Fruit fly (Drosophila melanogaster) whole organism, embryonic: Measurements from ENCODE around the gene Jhbp14.

ENCODE experiments used
- Blimp-1 ChIP-seq: fragments of 200-800 bp; sonication (Bioruptor generic); optimal IDR thresholded peaks from 3 replicates; lab custom pipeline; 2018; ENCODE audit warnings: missing biosample characterization, missing genetic modification characterization, mild to moderate bottlenecking, moderate library complexity, missing genetic modification reagents
- CG10462 ChIP-seq: fragments of 200-800 bp; sonication (Bioruptor generic); optimal IDR thresholded peaks from 2 replicates; lab custom pipeline; 2016; ENCODE audit warnings: missing biosample characterization, missing genetic modification characterization
- CG12155 ChIP-seq: fragments of 200-800 bp; sonication (Bioruptor generic); optimal IDR thresholded peaks from 3 replicates; lab custom pipeline; 2016; ENCODE audit warnings: missing biosample characterization, missing genetic modification characterization
- CG12299 ChIP-seq: fragments of 200-800 bp; sonication (Bioruptor generic); optimal IDR thresholded peaks from 2 replicates; lab custom pipeline; 2018; ENCODE audit warnings: missing biosample characterization, mild to moderate bottlenecking, missing genetic modification characterization
- CG13287 ChIP-seq: fragments of 200-800 bp; sonication (Bioruptor generic); IDR thresholded peaks from 2 replicates; pipeline ENCODE4 v1.3.6; 2022; ENCODE audit warnings: missing biosample characterization, missing genetic modification characterization; ENCODE audit not compliant: partially characterized antibody
- CG13775 ChIP-seq: fragments of 200-800 bp; sonication (Bioruptor generic); optimal IDR thresholded peaks from 3 replicates; lab custom pipeline; 2017; ENCODE audit warnings: missing biosample characterization, mild to moderate bottlenecking, missing genetic modification characterization
- CG15269 ChIP-seq: fragments of 200-800 bp; sonication (Bioruptor generic); optimal IDR thresholded peaks from 2 replicates; lab custom pipeline; 2018; ENCODE audit warnings: missing biosample characterization, mild to moderate bottlenecking, missing genetic modification characterization, moderate library complexity
- CG16815 ChIP-seq: fragments of 200-800 bp; sonication (Bioruptor generic); optimal IDR thresholded peaks from 3 replicates; lab custom pipeline; 2017; ENCODE audit warnings: missing biosample characterization, mild to moderate bottlenecking, missing genetic modification characterization
- CG1832 ChIP-seq: fragments of 200-800 bp; sonication (Bioruptor generic); optimal IDR thresholded peaks from 2 replicates; lab custom pipeline; 2017; ENCODE audit warnings: missing biosample characterization, mild to moderate bottlenecking, missing genetic modification characterization, inconsistent platforms
- CG18619 ChIP-seq: fragments of 200-800 bp; sonication (Bioruptor generic); optimal IDR thresholded peaks from 3 replicates; lab custom pipeline; 2017; ENCODE audit warnings: missing biosample characterization, mild to moderate bottlenecking, missing genetic modification characterization
- CG30403 ChIP-seq: fragments of 200-800 bp; sonication (Bioruptor generic); optimal IDR thresholded peaks from 3 replicates; lab custom pipeline; 2016; ENCODE audit warnings: missing biosample characterization, missing genetic modification characterization
- CG3163 ChIP-seq: fragments of 200-800 bp; sonication (Bioruptor generic); optimal IDR thresholded peaks from 3 replicates; lab custom pipeline; 2016; ENCODE audit warnings: missing biosample characterization, missing genetic modification characterization
- CG32767 ChIP-seq: fragments of 200-800 bp; sonication (Bioruptor generic); IDR thresholded peaks from 2 replicates; pipeline ENCODE4 v1.3.6; 2022; ENCODE audit warnings: missing biosample characterization, missing genetic modification characterization
- CG4328 ChIP-seq: fragments of 200-800 bp; sonication (Bioruptor generic); optimal IDR thresholded peaks from 3 replicates; lab custom pipeline; 2017; ENCODE audit warnings: missing biosample characterization, missing genetic modification reagents, missing genetic modification characterization
- CG4707 ChIP-seq: fragments of 200-800 bp; sonication (Bioruptor generic); optimal IDR thresholded peaks from 2 replicates; lab custom pipeline; 2018; ENCODE audit warnings: missing biosample characterization, mild to moderate bottlenecking, missing genetic modification characterization, moderate library complexity
- CG6791 ChIP-seq: fragments of 200-800 bp; sonication (Bioruptor generic); IDR thresholded peaks from 3 replicates; pipeline ENCODE4 v1.3.6; 2022; ENCODE audit warnings: missing biosample characterization, missing genetic modification characterization; ENCODE audit not compliant: partially characterized antibody
- CG7556 ChIP-seq: fragments of 200-800 bp; sonication (Bioruptor generic); optimal IDR thresholded peaks from 2 replicates; lab custom pipeline; 2017; ENCODE audit warnings: missing biosample characterization, mild to moderate bottlenecking, missing genetic modification characterization
- CG8765 ChIP-seq: fragments of 200-800 bp; sonication (Bioruptor generic); IDR thresholded peaks from 2 replicates; pipeline ENCODE4 v1.3.6; 2022; ENCODE audit warnings: missing biosample characterization, missing genetic modification characterization
- CG9437 ChIP-seq: fragments of 200-800 bp; sonication (Bioruptor generic); optimal IDR thresholded peaks from 2 replicates; lab custom pipeline; 2018; ENCODE audit warnings: missing biosample characterization, mild to moderate bottlenecking, missing genetic modification characterization
- CG9797 ChIP-seq: fragments of 200-800 bp; sonication (Bioruptor generic); optimal IDR thresholded peaks from 3 replicates; lab custom pipeline; 2018; ENCODE audit warnings: missing biosample characterization, mild to moderate bottlenecking, missing genetic modification characterization
- D ChIP-seq, 2 experiments: fragments of 200-800 bp in 1 of 2; fragments of >200 bp in 1 of 2; sonication (Bioruptor generic) in 1 of 2; optimal IDR thresholded peaks; 2 replicates in 1 of 2; 3 replicates in 1 of 2; lab custom pipeline; 2017; ENCODE audit warnings: mild to moderate bottlenecking in 1 of 2, missing biosample characterization in 1 of 2, missing genetic modification characterization in 1 of 2, missing genetic modification reagents in 1 of 2
- Dbx ChIP-seq: fragments of 200-800 bp; sonication (Bioruptor generic); IDR thresholded peaks from 3 replicates; pipeline ENCODE4 v1.3.6; 2022; ENCODE audit warnings: missing biosample characterization, missing genetic modification characterization
- Doc2 ChIP-seq: fragments of 200-800 bp; sonication (Bioruptor generic); IDR thresholded peaks from 2 replicates; pipeline ENCODE4 v1.3.6; 2022; ENCODE audit warnings: missing biosample characterization, missing genetic modification characterization
- Dp ChIP-seq: fragments of 200-800 bp; sonication (Bioruptor generic); optimal IDR thresholded peaks from 2 replicates; lab custom pipeline; 2018; ENCODE audit warnings: missing biosample characterization, mild to moderate bottlenecking, missing genetic modification characterization, moderate library complexity
- Hr51 ChIP-seq, 2 experiments: fragments of 200-800 bp; sonication (Bioruptor generic); optimal IDR thresholded peaks; 2 replicates in 1 of 2; 3 replicates in 1 of 2; lab custom pipeline; 2016 to 2018; ENCODE audit warnings: missing biosample characterization in 2 of 2, missing genetic modification characterization in 2 of 2, mild to moderate bottlenecking in 1 of 2, moderate library complexity in 1 of 2
- Hr78 ChIP-seq, 2 experiments: fragments of 200-800 bp in 1 of 2; fragments of >200 bp in 1 of 2; sonication (Bioruptor generic) in 1 of 2; optimal IDR thresholded peaks; 2 replicates each; lab custom pipeline; 2017 to 2019; ENCODE audit warnings: missing biosample characterization in 2 of 2, missing genetic modification characterization in 2 of 2, mild to moderate bottlenecking in 1 of 2, moderate library complexity in 1 of 2
- Lpt ChIP-seq: fragments of >200 bp; optimal IDR thresholded peaks from 2 replicates; lab custom pipeline; 2018; ENCODE audit warnings: missing biosample characterization, missing genetic modification characterization
- NC2α ChIP-seq: fragments of 200-800 bp; sonication (Bioruptor generic); optimal IDR thresholded peaks from 2 replicates; lab custom pipeline; 2016; ENCODE audit warnings: missing biosample characterization, missing genetic modification characterization
- Vsx1 ChIP-seq: fragments of 200-800 bp; sonication (Bioruptor generic); optimal IDR thresholded peaks from 2 replicates; lab custom pipeline; 2017; ENCODE audit warnings: missing biosample characterization, mild to moderate bottlenecking, missing genetic modification characterization, missing genetic modification reagents
- YL-1 ChIP-seq: fragments of 200-800 bp; sonication (Bioruptor generic); optimal IDR thresholded peaks from 3 replicates; lab custom pipeline; 2017; ENCODE audit warnings: missing biosample characterization, mild to moderate bottlenecking, missing genetic modification characterization
- amos ChIP-seq: fragments of 200-800 bp; sonication (Bioruptor generic); IDR thresholded peaks from 2 replicates; pipeline ENCODE4 v1.3.6; 2022; ENCODE audit warnings: missing biosample characterization, missing genetic modification characterization; ENCODE audit not compliant: partially characterized antibody
- dysf ChIP-seq: fragments of 200-800 bp; sonication (Bioruptor generic); IDR thresholded peaks from 3 replicates; pipeline ENCODE4 v1.3.6; 2022; ENCODE audit warnings: missing biosample characterization, missing genetic modification characterization
- exex ChIP-seq: fragments of 200-800 bp; sonication (Bioruptor generic); optimal IDR thresholded peaks from 4 replicates; lab custom pipeline; 2018; ENCODE audit warnings: missing biosample characterization, mild to moderate bottlenecking, missing genetic modification characterization, moderate library complexity
- gcm2 ChIP-seq: fragments of 200-800 bp; sonication (Bioruptor generic); optimal IDR thresholded peaks from 2 replicates; lab custom pipeline; 2016; ENCODE audit warnings: missing biosample characterization, missing genetic modification characterization
- jing ChIP-seq: fragments of 200-800 bp; sonication (Bioruptor generic); optimal IDR thresholded peaks from 2 replicates; lab custom pipeline; 2018; ENCODE audit warnings: missing biosample characterization, mild to moderate bottlenecking, missing genetic modification characterization
- kni ChIP-seq: fragments of 200-800 bp; sonication (Bioruptor generic); optimal IDR thresholded peaks from 3 replicates; lab custom pipeline; 2017; ENCODE audit warnings: mild to moderate bottlenecking, missing biosample characterization, missing genetic modification reagents, missing genetic modification characterization
- lov ChIP-seq, 2 experiments: fragments of 200-800 bp in 1 of 2; fragments of >200 bp in 1 of 2; sonication (Bioruptor generic) in 1 of 2; IDR thresholded peaks in 1 of 2; optimal IDR thresholded peaks in 1 of 2; 2 replicates in 1 of 2; 3 replicates in 1 of 2; pipeline versions ENCODE4 v1.3.6 to Lab custom; 2017 to 2022; ENCODE audit warnings: missing biosample characterization in 1 of 2, missing genetic modification characterization in 1 of 2
- mld ChIP-seq: fragments of 200-800 bp; sonication (Bioruptor generic); IDR thresholded peaks from 3 replicates; pipeline ENCODE4 v1.3.6; 2022; ENCODE audit warnings: missing biosample characterization, missing genetic modification characterization; ENCODE audit not compliant: partially characterized antibody
- pan ChIP-seq, 4 experiments: fragments of >200 bp in 3 of 4; fragments of 200-800 bp in 1 of 4; sonication (Bioruptor generic) in 1 of 4; optimal IDR thresholded peaks in 3 of 4; IDR thresholded peaks in 1 of 4; 2 replicates each; pipeline versions ENCODE4 v1.3.6 to Lab custom; 2017 to 2022; ENCODE audit warnings: missing biosample characterization in 2 of 4, missing genetic modification characterization in 2 of 4, mixed read lengths in 1 of 4
- tin ChIP-seq: fragments of 200-800 bp; sonication (Bioruptor generic); optimal IDR thresholded peaks from 3 replicates; lab custom pipeline; 2016; ENCODE audit warnings: missing biosample characterization, missing genetic modification characterization
- tll ChIP-seq, 2 experiments: fragments of 200-800 bp in 1 of 2; fragments of >200 bp in 1 of 2; sonication (Bioruptor generic) in 1 of 2; optimal IDR thresholded peaks; 2 replicates each; lab custom pipeline; 2017 to 2019; ENCODE audit warnings: missing biosample characterization in 2 of 2, missing genetic modification characterization in 2 of 2, mild to moderate bottlenecking in 1 of 2, moderate library complexity in 1 of 2
- trem ChIP-seq: fragments of 200-800 bp; optimal IDR thresholded peaks from 3 replicates; lab custom pipeline; 2019; ENCODE audit warnings: missing biosample characterization, mild to moderate bottlenecking, missing genetic modification characterization, moderate library complexity
- tx ChIP-seq: fragments of 200-800 bp; sonication (Bioruptor generic); optimal IDR thresholded peaks from 2 replicates; lab custom pipeline; 2016; ENCODE audit warnings: missing biosample characterization, missing genetic modification characterization
- yki ChIP-seq: fragments of >200 bp; optimal IDR thresholded peaks from 3 replicates; lab custom pipeline; 2018
- zfh2 ChIP-seq: fragments of 200-800 bp; sonication (Bioruptor generic); optimal IDR thresholded peaks from 2 replicates; lab custom pipeline; 2016; ENCODE audit warnings: missing biosample characterization, missing genetic modification characterization

The Jhbp14 gene

DNA sequence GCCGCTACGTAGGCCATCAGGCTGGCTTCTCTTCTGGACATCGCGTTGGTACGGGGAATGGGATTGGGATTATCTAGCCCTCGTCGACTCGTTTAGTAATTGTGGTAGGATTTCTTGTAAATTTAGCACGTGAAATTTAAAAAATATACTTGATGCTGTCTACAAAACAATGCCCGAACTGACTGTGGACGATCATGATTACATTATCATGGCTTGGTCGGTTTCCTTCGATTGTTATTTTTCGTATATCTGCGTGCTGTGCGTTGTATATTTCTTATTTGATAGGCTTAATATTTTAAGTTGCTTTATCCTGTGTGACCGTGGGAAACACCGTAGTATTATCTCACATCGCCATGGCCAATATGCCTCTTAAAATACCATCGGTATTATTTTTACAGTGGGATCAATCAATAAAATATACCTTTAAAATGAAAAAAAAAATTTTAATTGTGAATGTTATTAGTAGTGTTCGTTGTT is 33.3 kb upstream of the Jhbp14 start, which contains the start of gene CG16972 (continued):
- TF ChIP-seq Dbx (GFP tag; lab: Robert Waterston, UW) (no peak), CG9437 (peak; percentile 29), CG8765 (GFP tag; lab: Robert Waterston, UW) (no peak), exex (tag; lab: Kevin White, UChicago) (no peak), amos (0 out of 2 replicates have a peak, but pooled peaks have one; percentile 9), YL-1 (GFP tag; lab: Kevin White, UChicago) (peak; percentile 5), CG30403 (GFP tag; lab: Kevin White, UChicago) (peak; percentile 50), dysf (peak; percentile 40; the same call in 1 of the 3 replicates), mld (0 out of 3 replicates have a peak, but pooled peaks have one; percentile 29), CG4707 (GFP tag; lab: Kevin White, UChicago) (peak; percentile 89), CG12299 (peak; percentile 40)

DNA sequence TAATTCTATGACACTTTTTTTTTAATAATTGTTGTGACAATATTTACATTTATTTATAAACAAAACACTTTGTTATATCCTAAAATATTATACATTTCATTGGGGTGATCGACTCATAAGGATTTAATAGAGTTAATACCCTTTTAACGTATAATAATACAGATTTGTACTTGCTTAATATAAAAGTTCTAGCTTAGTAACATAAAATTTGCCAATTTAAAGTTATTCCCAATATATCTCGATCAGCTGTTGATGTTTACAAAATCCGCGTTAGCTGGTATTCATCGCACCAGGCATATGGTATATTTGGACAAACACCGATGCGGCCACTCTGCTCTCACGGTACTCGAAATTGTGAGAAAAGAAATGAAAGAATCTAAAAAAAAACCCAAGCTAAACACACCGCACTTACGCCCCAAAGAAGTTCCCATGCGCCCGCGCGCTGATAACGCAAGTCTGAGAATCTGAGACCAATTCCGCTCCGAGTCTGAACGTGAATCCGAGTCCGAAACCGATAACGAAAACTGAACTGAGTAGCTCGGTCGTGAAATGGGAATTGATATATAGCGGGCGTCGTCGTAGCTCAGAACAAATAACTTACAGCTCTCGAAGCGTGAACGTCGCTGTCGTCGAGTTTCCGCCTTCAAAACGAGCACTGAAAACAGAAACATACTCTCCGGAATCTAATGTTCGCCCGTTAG is 32.7 kb upstream of the Jhbp14 start, which contains the start of gene Pect:
Pect (plus strand) TSS at position 326 of the 701 bp plus-strand sequence.
- TF ChIP-seq tx (no peak), kni (no peak), Blimp-1 (GFP tag; lab: Kevin White, UChicago) (no peak), CG9797 (peak; percentile 80), CG4328 (no peak), Dp (GFP tag; lab: Kevin White, UChicago) (peak; percentile 10), jing (GFP tag; lab: Kevin White, UChicago) (no peak), CG10462 (GFP tag; lab: Kevin White, UChicago) (no peak), yki (lab: Kevin White, UChicago) (no peak), NC2α (GFP tag; lab: Kevin White, UChicago) (peak; percentile 8), trem (tag; lab: Kevin White, UChicago) (peak; percentile 25), CG6791 (GFP tag; lab: Robert Waterston, UW) (no peak), CG7556 (GFP tag; lab: Kevin White, UChicago) (no peak), CG32767 (GFP tag; lab: Robert Waterston, UW) (no peak), zfh2 (GFP tag; lab: Kevin White, UChicago) (no peak), pan (optimal IDR thresholded peaks at IDR 0.05; lab: Kevin White, UChicago) (no peak), pan (GFP tag; optimal IDR thresholded peaks at IDR 0.05 in 1 of 2, IDR thresholded peaks at IDR 0.05 in 1 of 2) (peak in 1 of 2 experiments; percentile 4), tin (GFP tag; lab: Kevin White, UChicago) (no peak), Lpt (GFP tag; lab: Kevin White, UChicago) (no peak), D (optimal IDR thresholded peaks at IDR 0.05; lab: Kevin White, UChicago) (no peak), D (GFP tag; optimal IDR thresholded peaks at IDR 0.05; lab: Kevin White, UChicago) (no peak), CG18619 (GFP tag; lab: Kevin White, UChicago) (no peak), CG1832 (GFP tag; lab: Kevin White, UChicago) (no peak), CG13775 (peak; percentile 52), lov (optimal IDR thresholded peaks at IDR 0.05; lab: Kevin White, UChicago) (no peak), lov (GFP tag; IDR thresholded peaks at IDR 0.05; lab: Robert Waterston, UW) (peak; percentile 29; the same call in 1 of the 3 replicates), CG3163 (GFP tag; lab: Kevin White, UChicago) (no peak), CG8765 (GFP tag; lab: Robert Waterston, UW) (no peak), CG12155 (GFP tag; lab: Kevin White, UChicago) (peak; percentile 8), CG15269 (tag; lab: Kevin White, UChicago) (no peak), Hr51 (GFP tag; optimal IDR thresholded peaks at IDR 0.05; lab: Kevin White, UChicago) (no peak), CG13287 (GFP tag; lab: Robert Waterston, UW) (peak; percentile 63), tll (GFP tag; optimal IDR thresholded peaks at IDR 0.05; lab: Kevin White, UChicago) (peak in 1 of 2 experiments; percentile 14), dysf (0 out of 3 replicates have a peak, but pooled peaks have one; percentile 2), CG16815 (GFP tag; lab: Kevin White, UChicago) (no peak), Vsx1 (GFP tag; lab: Kevin White, UChicago) (no peak), gcm2 (GFP tag; lab: Kevin White, UChicago) (no peak), Hr78 (GFP tag; optimal IDR thresholded peaks at IDR 0.05; lab: Kevin White, UChicago) (no peak), Doc2 (GFP tag; lab: Robert Waterston, UW) (no peak)
